Worm (Caenorhabditis elegans) whole organism, late embryonic: ENCODE results near the gene C06B3.1.

Experiments
- Y22D7AL.16 ChIP-seq: sonication (generic microtip); optimal IDR thresholded peaks from 2 replicates; lab custom pipeline; 2016; ENCODE audit warnings: missing genetic modification characterization, missing compliant biosample characterization
- ama-1 ChIP-seq: fragments of 150-350 bp; optimal IDR thresholded peaks from 2 replicates; lab custom pipeline; 2014
- ceh-19 ChIP-seq: fragments of 200-800 bp; sonication (Bioruptor generic); optimal IDR thresholded peaks from 2 replicates; lab custom pipeline; 2018; ENCODE audit warnings: mild to moderate bottlenecking, missing genetic modification characterization, missing compliant biosample characterization
- ceh-2 ChIP-seq: sonication (generic microtip); optimal IDR thresholded peaks from 2 replicates; lab custom pipeline; 2016; ENCODE audit warnings: missing genotype, missing genetic modification characterization, missing compliant biosample characterization
- ceh-24 ChIP-seq: sonication (generic microtip); optimal IDR thresholded peaks from 2 replicates; lab custom pipeline; 2016; ENCODE audit warnings: mild to moderate bottlenecking, missing genetic modification characterization, missing compliant biosample characterization
- ets-4 ChIP-seq: sonication (generic microtip); optimal IDR thresholded peaks from 2 replicates; lab custom pipeline; 2016; ENCODE audit warnings: missing genetic modification characterization, missing compliant biosample characterization
- fkh-10 ChIP-seq: fragments of 150-350 bp; optimal IDR thresholded peaks from 2 replicates; lab custom pipeline; 2014; ENCODE audit warnings: missing biosample characterization, missing genetic modification reagents, missing genetic modification characterization
- lim-6 ChIP-seq: sonication (generic microtip); optimal IDR thresholded peaks from 2 replicates; lab custom pipeline; 2016; ENCODE audit warnings: missing genetic modification characterization, missing compliant biosample characterization
- odd-2 ChIP-seq: sonication (generic microtip); optimal IDR thresholded peaks from 2 replicates; lab custom pipeline; 2017; ENCODE audit warnings: antibody characterized with exemption, mild to moderate bottlenecking, missing genetic modification characterization, missing compliant biosample characterization
- pax-1 ChIP-seq: fragments of 150-350 bp; optimal IDR thresholded peaks from 2 replicates; lab custom pipeline; 2014; ENCODE audit warnings: missing biosample characterization, missing genetic modification characterization
- pros-1 ChIP-seq: fragments of 150-350 bp; optimal IDR thresholded peaks from 2 replicates; lab custom pipeline; 2014; ENCODE audit warnings: missing biosample characterization, missing genetic modification reagents, missing genetic modification characterization
- sdc-2 ChIP-seq: sonication (generic microtip); optimal IDR thresholded peaks from 2 replicates; lab custom pipeline; 2016; ENCODE audit warnings: missing genotype, missing genetic modification characterization, missing compliant biosample characterization
- unc-55 ChIP-seq: sonication (generic microtip); optimal IDR thresholded peaks from 2 replicates; lab custom pipeline; 2017; ENCODE audit warnings: missing biosample characterization, missing genetic modification reagents, missing genetic modification characterization

ce11 chrV:13879241-13879640 lies 23.4 kb upstream of the C06B3.1 start, which contains the start of gene lbp-7:
- TF ChIP-seq ceh-24 (tag; lab: Kevin White, UChicago) = no peak
- TF ChIP-seq ceh-2 = no peak
- no peak for TF ChIP-seq odd-2
- TF ChIP-seq Y22D7AL.16 (tag; lab: Kevin White, UChicago) = no peak
- TF ChIP-seq sdc-2 (tag; lab: Kevin White, UChicago) = no peak
- no peak for TF ChIP-seq lim-6 (tag; lab: Kevin White, UChicago)
- TF ChIP-seq fkh-10 (GFP tag; lab: Kevin White, UChicago) = no peak
- TF ChIP-seq unc-55 (GFP tag; lab: Kevin White, UChicago) = no peak
- no peak for TF ChIP-seq ama-1 (lab: Kevin White, UChicago)
- no peak for TF ChIP-seq ceh-19 (GFP tag; lab: Kevin White, UChicago)
- TF ChIP-seq ets-4 = no peak
- TF ChIP-seq pax-1 (tag; lab: Kevin White, UChicago) = no peak
- no peak for TF ChIP-seq pros-1
